Worm (Caenorhabditis elegans): ENCODE data around the gene srw-21.

Gene srw-21

DNA sequence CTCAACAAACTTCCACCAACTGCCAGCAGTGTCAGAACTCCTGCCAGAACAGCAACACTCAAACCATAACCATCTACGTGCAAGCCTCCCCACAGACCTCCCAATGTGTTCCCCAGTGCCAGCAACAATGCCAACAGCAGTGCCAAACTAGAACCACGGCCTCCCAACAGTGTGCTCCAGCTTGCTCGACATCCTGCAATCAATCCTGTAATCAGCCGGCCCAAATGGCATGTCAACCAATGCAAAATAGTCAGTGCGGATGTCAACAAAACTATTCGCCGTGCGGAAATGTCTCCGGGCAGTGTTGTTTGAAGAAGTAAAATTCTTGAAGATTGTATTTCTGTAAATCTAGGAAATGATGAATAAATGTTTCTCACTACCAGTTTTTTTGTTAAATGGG is 21.1 kb upstream of the srw-21 start:
- TF ChIP-seq rnt-1 (tag; optimal IDR thresholded peaks at IDR 0.05) (no peak), ceh-88 (GFP tag; IDR thresholded peaks at IDR 0.05) (no peak), grh-1 (GFP tag; IDR thresholded peaks at IDR 0.05) (no peak), skn-1 (tag; optimal IDR thresholded peaks at IDR 0.05) (no peak), unc-30 (tag; optimal IDR thresholded peaks at IDR 0.05) (no peak), fkh-10 (GFP tag; optimal IDR thresholded peaks at IDR 0.05) (no peak), swsn-7 (tag; optimal IDR thresholded peaks at IDR 0.05) (no peak), egl-13 (tag; optimal IDR thresholded peaks at IDR 0.05) (no peak)

DNA sequence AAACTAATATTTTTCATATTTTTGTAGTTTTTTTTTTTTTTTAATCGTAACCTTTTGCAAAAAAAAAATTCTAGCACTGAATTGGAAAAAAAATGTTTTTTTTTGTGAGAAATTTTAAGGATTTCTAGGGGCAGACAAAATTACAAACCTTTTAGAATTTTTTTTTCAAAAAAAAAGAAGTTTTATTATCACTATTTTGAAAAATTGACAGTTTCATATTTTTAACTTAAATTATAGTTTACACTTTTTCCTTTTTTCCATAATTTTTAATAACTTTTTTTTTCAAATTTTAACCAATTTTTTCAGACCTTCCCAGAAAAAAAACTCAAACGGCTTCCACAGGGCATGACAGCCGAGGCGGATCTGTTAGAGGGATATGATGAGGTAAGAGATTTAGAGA is 16.8 kb upstream of the srw-21 start, which contains the start of gene dpf-1:
Gene dpf-1, plus strand, starts transcription at position 301 of the 400 bp plus-strand sequence.
- no peak for TF ChIP-seq fos-1 (tag; optimal IDR thresholded peaks at IDR 0.05)
- TF ChIP-seq fkh-10 (GFP tag; optimal IDR thresholded peaks at IDR 0.05): no peak
- TF ChIP-seq tbx-2 (tag; optimal IDR thresholded peaks at IDR 0.05): no peak
- no peak for TF ChIP-seq hpl-2 (GFP tag; optimal IDR thresholded peaks at IDR 0.05)
- TF ChIP-seq nhr-76 (tag; optimal IDR thresholded peaks at IDR 0.05): no peak
- TF ChIP-seq fkh-8 (tag; optimal IDR thresholded peaks at IDR 0.05): no peak
- no peak for TF ChIP-seq sup-37 (GFP tag; optimal IDR thresholded peaks at IDR 0.05)
- TF ChIP-seq ceh-90 (tag; optimal IDR thresholded peaks at IDR 0.05): no peak
- TF ChIP-seq nhr-85 (tag): no peak
- no peak for TF ChIP-seq swsn-7 (tag; optimal IDR thresholded peaks at IDR 0.05)
- TF ChIP-seq nhr-71 (tag; optimal IDR thresholded peaks at IDR 0.05): no peak
- no peak for TF ChIP-seq ceh-8 (GFP tag; optimal IDR thresholded peaks at IDR 0.05)

DNA sequence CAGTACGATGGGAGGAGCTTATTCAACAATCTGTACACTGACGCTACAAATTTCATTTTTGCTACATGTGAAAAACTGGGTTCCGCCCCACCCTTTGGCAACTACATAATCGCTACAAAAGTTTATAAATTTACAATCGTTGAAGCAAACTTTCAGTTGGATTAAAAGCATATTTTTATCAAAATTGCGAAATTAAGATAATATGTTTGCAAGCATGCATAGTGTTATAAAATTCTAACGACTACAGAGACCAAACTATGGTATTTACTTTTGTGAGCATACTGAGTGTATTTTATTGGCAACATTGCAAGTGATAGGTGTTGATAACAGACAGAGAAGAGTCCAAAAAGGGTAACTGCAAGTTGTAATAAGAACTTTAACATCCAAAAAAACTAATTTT is 9.3 kb upstream of the srw-21 start, which contains the start of gene C06B8.2:
Gene C06B8.2, minus strand, starts transcription at position 153 of the 400 bp plus-strand sequence.
- TF ChIP-seq swsn-7 (tag; optimal IDR thresholded peaks at IDR 0.05) (no peak), zip-4 (GFP tag; optimal IDR thresholded peaks at IDR 0.05) (no peak), elt-2 (tag; optimal IDR thresholded peaks at IDR 0.05) (peak; percentile 22), ztf-4 (tag; optimal IDR thresholded peaks at IDR 0.05) (no peak), hlh-4 (tag; optimal IDR thresholded peaks at IDR 0.05) (no peak), lin-14 (GFP tag; optimal IDR thresholded peaks at IDR 0.05) (no peak)

DNA sequence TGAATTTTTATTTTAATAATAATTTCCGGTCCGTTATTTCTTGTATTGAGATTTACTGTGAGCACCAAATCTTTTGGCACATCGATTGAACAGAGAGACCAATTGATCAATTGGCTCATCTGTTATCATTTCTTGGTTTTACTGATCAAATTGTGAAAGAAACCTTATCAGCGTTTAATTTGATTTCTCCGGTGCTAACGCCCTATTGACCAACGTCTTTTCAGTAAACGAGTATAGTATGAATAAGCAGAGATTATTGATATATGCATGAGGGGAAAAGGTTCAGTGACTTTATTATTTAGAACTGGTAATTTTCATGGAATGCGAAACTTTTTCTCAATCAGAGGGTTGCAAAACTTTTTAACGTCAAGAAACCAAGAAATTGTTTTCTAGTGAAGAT is 8.8 kb upstream of the srw-21 start:
- TF ChIP-seq ets-5 (GFP tag; IDR thresholded peaks at IDR 0.05) (no peak), fkh-8 (tag; optimal IDR thresholded peaks at IDR 0.05) (no peak), lir-3 (tag; optimal IDR thresholded peaks at IDR 0.05; ENCODE audit: poor library complexity) (no peak), nhr-71 (tag; optimal IDR thresholded peaks at IDR 0.05) (no peak), mdl-1 (tag; optimal IDR thresholded peaks at IDR 0.05) (no peak), C16A3.4 (tag; optimal IDR thresholded peaks at IDR 0.05) (no peak), lin-39 (tag; optimal IDR thresholded peaks at IDR 0.05) (no peak), snpc-4 (tag; optimal IDR thresholded peaks at IDR 0.05) (no peak), egl-27 (tag; optimal IDR thresholded peaks at IDR 0.05) (no peak), unc-130 (tag; optimal IDR thresholded peaks at IDR 0.05) (no peak), nhr-237 (tag; optimal IDR thresholded peaks at IDR 0.05) (no peak), isw-1 (GFP tag; IDR thresholded peaks at IDR 0.05) (no peak)

DNA sequence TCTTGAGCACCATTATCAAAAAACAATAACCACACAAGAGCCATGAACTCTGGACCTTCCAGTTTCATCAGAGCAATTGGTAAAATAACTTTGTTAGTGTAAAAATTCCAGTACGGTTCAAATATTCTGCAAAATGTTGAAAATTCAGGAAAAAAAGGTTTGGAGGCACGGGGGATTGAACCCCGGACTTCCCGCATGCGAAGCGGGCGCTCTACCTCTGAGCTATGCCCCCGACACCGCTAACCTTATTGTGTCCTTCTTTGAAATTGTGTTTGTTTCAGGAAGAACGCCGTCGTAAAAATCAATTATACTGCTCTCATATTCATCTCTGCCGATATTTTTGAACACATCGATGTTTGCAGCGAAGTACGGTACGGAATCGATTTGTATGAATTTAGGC is 8.0 kb upstream of the srw-21 start:
- TF ChIP-seq mdl-1 (tag; optimal IDR thresholded peaks at IDR 0.05): no peak
- no peak for TF ChIP-seq ztf-11 (tag; optimal IDR thresholded peaks at IDR 0.05)
- no peak for TF ChIP-seq sptf-1 (tag; optimal IDR thresholded peaks at IDR 0.05)
- no peak for TF ChIP-seq tbx-2 (tag; optimal IDR thresholded peaks at IDR 0.05)
- no peak for TF ChIP-seq ceh-82 (tag; optimal IDR thresholded peaks at IDR 0.05)
- TF ChIP-seq vab-15 (tag; optimal IDR thresholded peaks at IDR 0.05): no peak
- TF ChIP-seq unc-30 (tag; optimal IDR thresholded peaks at IDR 0.05): no peak
- TF ChIP-seq unc-62 (GFP tag; optimal IDR thresholded peaks at IDR 0.05): no peak
- no peak for TF ChIP-seq egl-13 (tag; optimal IDR thresholded peaks at IDR 0.05)
- no peak for TF ChIP-seq sox-4 (tag; optimal IDR thresholded peaks at IDR 0.05)
- TF ChIP-seq fkh-10 (GFP tag; optimal IDR thresholded peaks at IDR 0.05): no peak
- no peak for TF ChIP-seq F16B12.6 (tag; optimal IDR thresholded peaks at IDR 0.05)
- TF ChIP-seq nhr-77 (tag; optimal IDR thresholded peaks at IDR 0.05): no peak

All from whole organism, L1 larva.